Worm (Caenorhabditis elegans): ENCODE data around the gene nspb-8.

The nspb-8 gene

ce11 chrII:14618764-14619163, 38.3 kb upstream of the nspb-8 start:
- TF ChIP-seq unc-62 (GFP tag; optimal IDR thresholded peaks at IDR 0.05 in 1 of 2) (peak in 1 of 2 experiments; percentile 90), unc-62 (tag; optimal IDR thresholded peaks at IDR 0.05) (no peak), nhr-28 (tag; optimal IDR thresholded peaks at IDR 0.05) (peak; percentile 20), gei-8 (GFP tag; optimal IDR thresholded peaks at IDR 0.05) (no peak)

ce11 chrII:14618158-14618557, 37.7 kb upstream of the nspb-8 start:
- TF ChIP-seq hlh-11 (tag; optimal IDR thresholded peaks at IDR 0.05) (no peak), dmd-6 (GFP tag; IDR thresholded peaks at IDR 0.05) (no peak), nhr-48 (tag; optimal IDR thresholded peaks at IDR 0.05) (no peak), zip-11 (GFP tag; IDR thresholded peaks at IDR 0.05) (no peak), F44E2.7 (GFP tag; IDR thresholded peaks at IDR 0.05) (no peak), aha-1 (tag) (peak; percentile 97), dmd-9 (GFP tag; IDR thresholded peaks at IDR 0.05) (no peak)

- TF ChIP-seq ceh-20 (GFP tag; IDR thresholded peaks at IDR 0.05), result peak; percentile 64
- 0 out of 2 replicates have a peak, but pooled peaks have one; percentile 54 for TF ChIP-seq mdt-29 (GFP tag; IDR thresholded peaks at IDR 0.05)
- 0 out of 2 replicates have a peak, but pooled peaks have one; percentile 17 for TF ChIP-seq ZK337.2 (GFP tag; IDR thresholded peaks at IDR 0.05)
- TF ChIP-seq T26A8.4 (GFP tag; IDR thresholded peaks at IDR 0.05), result peak; percentile 71
- peak; percentile 81 for TF ChIP-seq duxl-1 (tag; optimal IDR thresholded peaks at IDR 0.05; ENCODE audit: poor library complexity)
- TF ChIP-seq nhr-48 (tag; optimal IDR thresholded peaks at IDR 0.05), result peak; percentile 48
- TF ChIP-seq lir-3 (tag; optimal IDR thresholded peaks at IDR 0.05), result peak; percentile 42
- TF ChIP-seq nhr-11 (tag; optimal IDR thresholded peaks at IDR 0.05), result no peak
- peak; percentile 82 for TF ChIP-seq pha-4 (GFP tag; IDR thresholded peaks at IDR 0.05)
- no peak for TF ChIP-seq pha-4 (tag; optimal IDR thresholded peaks at IDR 0.05)
- no peak for TF ChIP-seq zfp-2 (tag; optimal IDR thresholded peaks at IDR 0.05)
- TF ChIP-seq Y48G9A.11 (GFP tag; IDR thresholded peaks at IDR 0.05), result peak; percentile 46; the same call in 1 of the 2 replicates
- TF ChIP-seq mdl-1 (tag; optimal IDR thresholded peaks at IDR 0.05), result no peak
- no peak for TF ChIP-seq T20F7.1 (GFP tag; optimal IDR thresholded peaks at IDR 0.05)
- TF ChIP-seq vab-7 (GFP tag; IDR thresholded peaks at IDR 0.05), result peak; percentile 85
- TF ChIP-seq ceh-44 (GFP tag; IDR thresholded peaks at IDR 0.05), result 0 out of 2 replicates have a peak, but pooled peaks have one; percentile 28
- no peak for TF ChIP-seq dmd-9 (GFP tag; IDR thresholded peaks at IDR 0.05)
- no peak for TF ChIP-seq snpc-4 (tag; optimal IDR thresholded peaks at IDR 0.05)
- no peak for TF ChIP-seq skn-1 (tag; optimal IDR thresholded peaks at IDR 0.05)
- TF ChIP-seq zfp-3 (GFP tag; conservative IDR thresholded peaks at IDR 0.05), result peak; percentile 71; the same call in 1 of the 2 replicates
- TF ChIP-seq jun-1 (tag; optimal IDR thresholded peaks at IDR 0.05), result no peak
- peak; percentile 81 for TF ChIP-seq nhr-42 (GFP tag; IDR thresholded peaks at IDR 0.05)
- no peak for TF ChIP-seq zag-1 (tag; optimal IDR thresholded peaks at IDR 0.05)
- peak; percentile 79 for TF ChIP-seq lin-1 (GFP tag; IDR thresholded peaks at IDR 0.05)
- peak; percentile 90 for TF ChIP-seq arid-1 (GFP tag; conservative IDR thresholded peaks at IDR 0.05)
- TF ChIP-seq set-16 (GFP tag; IDR thresholded peaks at IDR 0.05), result peak; percentile 20; the same call in 1 of the 2 replicates
- no peak for TF ChIP-seq nhr-77 (tag; optimal IDR thresholded peaks at IDR 0.05)
- TF ChIP-seq ZK546.5 (tag; optimal IDR thresholded peaks at IDR 0.05), result no peak
- TF ChIP-seq dmd-6 (GFP tag; IDR thresholded peaks at IDR 0.05), result peak; percentile 55
- no peak for TF ChIP-seq R02D3.7 (tag; optimal IDR thresholded peaks at IDR 0.05)
- no peak for TF ChIP-seq fos-1 (tag; optimal IDR thresholded peaks at IDR 0.05)
- peak; percentile 81; the same call in 1 of the 2 replicates for TF ChIP-seq Y105C5A.15 (GFP tag; IDR thresholded peaks at IDR 0.05)
- TF ChIP-seq aly-2 (tag; optimal IDR thresholded peaks at IDR 0.05), result no peak
- no peak for TF ChIP-seq egl-27 (tag; optimal IDR thresholded peaks at IDR 0.05)
- no peak for TF ChIP-seq nhr-10 (tag; optimal IDR thresholded peaks at IDR 0.05)
- TF ChIP-seq zip-2 (tag; optimal IDR thresholded peaks at IDR 0.05), result no peak
- TF ChIP-seq nhr-28 (tag; optimal IDR thresholded peaks at IDR 0.05), result no peak
- no peak for TF ChIP-seq mep-1 (tag; optimal IDR thresholded peaks at IDR 0.05)
- peak; percentile 82; the same call in 1 of the 2 replicates for TF ChIP-seq nhr-41 (GFP tag; IDR thresholded peaks at IDR 0.05)
- TF ChIP-seq rbr-2 (tag; optimal IDR thresholded peaks at IDR 0.05), result peak; percentile 4
- TF ChIP-seq F26F4.8 (GFP tag; conservative IDR thresholded peaks at IDR 0.05), result peak; percentile 82
- no peak for TF ChIP-seq ztf-11 (tag; optimal IDR thresholded peaks at IDR 0.05)
Observed at ce11 chrII:14616927-14617326, 36.5 kb upstream of the nspb-8 start.

Measured in whole organism, L4 larva.